Worm (Caenorhabditis elegans) whole organism, mixed stage, embryonic: Measurements from ENCODE around the gene dhhc-5.

ENCODE experiments used
- ces-1 ChIP-seq: fragments of 150-350 bp; optimal IDR thresholded peaks from 2 replicates; lab custom pipeline; 2014; ENCODE audit warnings: missing biosample characterization, missing genetic modification reagents, missing genetic modification characterization
- elt-1 ChIP-seq: sonication (generic microtip); optimal IDR thresholded peaks from 2 replicates; lab custom pipeline; 2017; ENCODE audit warnings: missing genetic modification characterization, mild to moderate bottlenecking, missing compliant biosample characterization, antibody characterized with exemption, moderate library complexity, borderline replicate concordance; ENCODE audit not compliant: insufficient read depth
- ham-2 ChIP-seq: fragments of 200-800 bp; sonication (Bioruptor generic); optimal IDR thresholded peaks from 2 replicates; lab custom pipeline; 2018; ENCODE audit warnings: mild to moderate bottlenecking, missing genetic modification characterization, missing compliant biosample characterization
- hlh-1 ChIP-seq: fragments of 150-350 bp; optimal IDR thresholded peaks from 2 replicates; lab custom pipeline; 2014; ENCODE audit warnings: missing biosample characterization, missing genetic modification reagents, missing genetic modification characterization
- lin-13 ChIP-seq: fragments of 150-350 bp; optimal IDR thresholded peaks from 2 replicates; lab custom pipeline; 2014; ENCODE audit warnings: missing biosample characterization, missing genetic modification characterization
- lsy-2 ChIP-seq: fragments of 150-350 bp; optimal IDR thresholded peaks from 2 replicates; lab custom pipeline; 2014; ENCODE audit warnings: missing biosample characterization, missing genetic modification characterization
- mep-1 ChIP-seq: fragments of 150-350 bp; optimal IDR thresholded peaks from 2 replicates; lab custom pipeline; 2017; ENCODE audit warnings: missing biosample characterization, missing genetic modification reagents, missing genetic modification characterization, inconsistent platforms
- mls-2 ChIP-seq: sonication (generic microtip); optimal IDR thresholded peaks from 2 replicates; lab custom pipeline; 2016; ENCODE audit warnings: mild to moderate bottlenecking, missing genetic modification characterization, moderate library complexity, missing compliant biosample characterization
- nhr-12 ChIP-seq: fragments of 150-350 bp; optimal IDR thresholded peaks from 2 replicates; lab custom pipeline; 2014; ENCODE audit warnings: missing biosample characterization, missing genetic modification characterization
- nhr-28 ChIP-seq: fragments of 150-350 bp; optimal IDR thresholded peaks from 2 replicates; lab custom pipeline; 2014; ENCODE audit warnings: missing biosample characterization, missing genetic modification characterization
- pha-4 ChIP-seq: fragments of 150-350 bp; optimal IDR thresholded peaks from 2 replicates; lab custom pipeline; 2018; ENCODE audit warnings: missing biosample characterization, missing genetic modification reagents, missing genetic modification characterization
- unc-62 ChIP-seq: fragments of 150-350 bp; optimal IDR thresholded peaks from 2 replicates; lab custom pipeline; 2014; ENCODE audit warnings: missing biosample characterization, missing genetic modification reagents, missing genetic modification characterization

DNA sequence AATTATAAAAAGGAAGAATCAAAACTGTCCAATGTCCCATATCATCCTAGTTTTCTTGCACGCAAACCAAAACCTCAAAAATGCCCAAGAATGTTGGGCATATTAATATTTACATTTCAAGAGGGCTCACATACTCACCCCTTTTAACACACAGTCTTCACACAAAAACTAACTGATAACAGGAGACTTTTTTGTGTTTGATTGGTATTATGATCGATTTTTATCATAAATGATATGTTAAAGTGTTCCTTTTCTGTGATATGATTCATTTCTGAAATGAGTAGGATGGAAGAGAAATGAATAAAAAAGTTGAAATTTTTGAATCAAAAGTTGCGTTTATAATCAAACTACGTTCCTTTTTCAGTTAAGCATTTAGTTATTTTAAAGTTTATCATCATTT lies 45.8 kb downstream of the dhhc-5 start:
- TF ChIP-seq pha-4 (tag; lab: Kevin White, UChicago) = no peak
- TF ChIP-seq ces-1 = no peak
- no peak for TF ChIP-seq ham-2 (GFP tag; lab: Kevin White, UChicago)
- no peak for TF ChIP-seq nhr-28
- no peak for TF ChIP-seq mep-1 (tag; lab: Kevin White, UChicago)
- no peak for TF ChIP-seq elt-1 (tag; lab: Kevin White, UChicago)
- no peak for TF ChIP-seq hlh-1 (tag; lab: Kevin White, UChicago)
- TF ChIP-seq lsy-2 = no peak
- no peak for TF ChIP-seq nhr-12 (tag; lab: Kevin White, UChicago)
- no peak for TF ChIP-seq mls-2 (tag; lab: Kevin White, UChicago)
- TF ChIP-seq unc-62 = no peak
- TF ChIP-seq lin-13 (tag; lab: Kevin White, UChicago) = no peak
